Fruit fly (Drosophila melanogaster): ENCODE data around the gene Corp.

Corp gene

DNA sequence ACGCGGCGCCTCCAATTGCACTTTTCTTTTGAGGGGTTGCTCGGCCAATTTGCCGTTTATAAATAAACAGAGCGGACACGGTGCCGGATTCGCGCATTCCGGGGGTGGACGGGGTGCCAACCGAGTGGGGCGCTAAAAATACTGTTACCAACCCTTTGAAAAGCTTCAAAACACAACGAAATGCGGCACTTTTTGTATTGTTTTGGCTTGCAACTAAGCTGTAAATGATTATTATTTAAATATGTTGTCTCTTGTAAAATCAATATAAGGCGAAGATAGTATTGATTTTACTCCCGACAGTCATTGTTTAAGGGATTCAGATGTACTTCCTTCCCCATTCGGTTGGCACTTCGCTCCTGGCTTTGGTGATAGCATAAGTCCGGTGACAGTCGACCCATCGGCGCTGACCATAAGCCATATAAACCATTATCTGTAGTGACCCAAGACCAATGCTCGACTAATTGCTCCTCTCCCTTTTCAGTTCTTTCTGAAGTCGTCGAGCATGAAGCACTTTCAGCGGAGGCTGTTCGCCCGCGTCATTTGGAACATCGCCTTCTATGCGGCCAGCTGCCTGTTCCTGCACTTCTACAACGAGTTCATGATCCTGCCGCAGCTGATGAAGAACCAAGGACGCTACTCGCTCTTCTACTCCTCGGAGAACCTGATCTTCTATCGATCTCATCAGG, 2.7 kb upstream of the Corp start, which contains the start of gene CG15343 (continued):
- TF ChIP-seq Atf6 (GFP tag; IDR thresholded peaks at IDR 0.05) (no peak), ab (GFP tag; optimal IDR thresholded peaks at IDR 0.05) (no peak), CG9797 (GFP tag; optimal IDR thresholded peaks at IDR 0.05) (no peak), CG15696 (tag; optimal IDR thresholded peaks at IDR 0.05) (peak; percentile 12), CG7372 (GFP tag; IDR thresholded peaks at IDR 0.05) (no peak), ham (GFP tag; IDR thresholded peaks at IDR 0.05) (no peak), CG2678 (tag; optimal IDR thresholded peaks at IDR 0.05) (peak; percentile 52), jigr1 (GFP tag; IDR thresholded peaks at IDR 0.05) (no peak), CG2120 (GFP tag; optimal IDR thresholded peaks at IDR 0.05) (peak; percentile 67), Kr (GFP tag; optimal IDR thresholded peaks at IDR 0.05) (no peak), Pdp1 (GFP tag; optimal IDR thresholded peaks at IDR 0.05) (peak; percentile 5 to 42), CG12104 (GFP tag; optimal IDR thresholded peaks at IDR 0.05) (no peak), Dip3 (GFP tag; optimal IDR thresholded peaks at IDR 0.05) (no peak), Rfx (GFP tag; IDR thresholded peaks at IDR 0.05) (peak; percentile 74), otp (GFP tag; IDR thresholded peaks at IDR 0.05) (no peak), CG15479 (GFP tag; optimal IDR thresholded peaks at IDR 0.05) (no peak), D (optimal IDR thresholded peaks at IDR 0.05) (no peak), D (GFP tag; optimal IDR thresholded peaks at IDR 0.05) (no peak), sug (tag; optimal IDR thresholded peaks at IDR 0.05) (peak; percentile 12), CG14014 (GFP tag; IDR thresholded peaks at IDR 0.05) (no peak), crc (GFP tag; optimal IDR thresholded peaks at IDR 0.05) (no peak), H15 (GFP tag; IDR thresholded peaks at IDR 0.05) (no peak), CG34376 (GFP tag; optimal IDR thresholded peaks at IDR 0.05) (no peak), Blimp-1 (GFP tag; optimal IDR thresholded peaks at IDR 0.05) (peak; percentile 10), Fer1 (GFP tag; optimal IDR thresholded peaks at IDR 0.05) (peak; percentile 9), lbe (GFP tag; optimal IDR thresholded peaks at IDR 0.05) (no peak), CG9609 (GFP tag; optimal IDR thresholded peaks at IDR 0.05) (no peak), Fer3 (tag; optimal IDR thresholded peaks at IDR 0.05) (peak; percentile 13), fd96Cb (tag; optimal IDR thresholded peaks at IDR 0.05) (peak; percentile 45)

dm6 chrX:8273291-8273690, 2.1 kb upstream of the Corp start, which contains the start of gene CG1636:
CG1636 (plus strand) TSS chrX:8273412.
- TF ChIP-seq PHDP (tag; optimal IDR thresholded peaks at IDR 0.05) (no peak), ato (GFP tag; IDR thresholded peaks at IDR 0.05; ENCODE audit: partially characterized antibody) (peak; percentile 85), amos (GFP tag; IDR thresholded peaks at IDR 0.05; ENCODE audit: partially characterized antibody) (peak; percentile 88), bbx (GFP tag; IDR thresholded peaks at IDR 0.05; ENCODE audit: partially characterized antibody) (peak; percentile 91), tap (tag; optimal IDR thresholded peaks at IDR 0.05) (no peak), CG16813 (GFP tag; IDR thresholded peaks at IDR 0.05; ENCODE audit: partially characterized antibody) (peak; percentile 77), MESR4 (GFP tag; optimal IDR thresholded peaks at IDR 0.05) (peak; percentile 56), ERR (GFP tag; optimal IDR thresholded peaks at IDR 0.05) (no peak), danr (GFP tag; IDR thresholded peaks at IDR 0.05) (no peak), fd3F (GFP tag; optimal IDR thresholded peaks at IDR 0.05) (no peak), Doc3 (GFP tag; IDR thresholded peaks at IDR 0.05; ENCODE audit: partially characterized antibody) (peak; percentile 86), Scr (GFP tag; IDR thresholded peaks at IDR 0.05; ENCODE audit: partially characterized antibody) (peak; percentile 85), CG2678 (tag; optimal IDR thresholded peaks at IDR 0.05) (no peak), HLHmδ (GFP tag; optimal IDR thresholded peaks at IDR 0.05) (no peak), Opbp (GFP tag; IDR thresholded peaks at IDR 0.05; ENCODE audit: partially characterized antibody) (peak; percentile 87), unc-4 (GFP tag; IDR thresholded peaks at IDR 0.05; ENCODE audit: partially characterized antibody) (peak; percentile 86), yki (optimal IDR thresholded peaks at IDR 0.05) (no peak), pfk (GFP tag; optimal IDR thresholded peaks at IDR 0.05) (peak; percentile 6), zen (tag; optimal IDR thresholded peaks at IDR 0.05) (no peak), CG9876 (GFP tag; optimal IDR thresholded peaks at IDR 0.05) (no peak), mam (GFP tag; optimal IDR thresholded peaks at IDR 0.05) (no peak), CG34224 (GFP tag; IDR thresholded peaks at IDR 0.05; ENCODE audit: partially characterized antibody) (peak; percentile 84)
